Worm (Caenorhabditis elegans) whole organism, L4 larva: ENCODE data around the gene R11D1.4.

Experiments
- F10B5.3 ChIP-seq: sonication (generic microtip); optimal IDR thresholded peaks from 2 replicates; lab custom pipeline; 2016; ENCODE audit warnings: mild to moderate bottlenecking, missing genetic modification characterization, missing compliant biosample characterization
- F26F4.8 ChIP-seq: fragments of 200-800 bp; sonication (Bioruptor generic); conservative IDR thresholded peaks from 2 replicates; pipeline ENCODE4 v1.3.6; 2022; ENCODE audit warnings: missing genetic modification characterization, missing compliant biosample characterization
- T20F7.1 ChIP-seq: fragments of 200-800 bp; sonication (Bioruptor generic); optimal IDR thresholded peaks from 2 replicates; lab custom pipeline; 2018; ENCODE audit warnings: mild to moderate bottlenecking, missing genetic modification characterization, missing compliant biosample characterization
- Y48G9A.11 ChIP-seq: fragments of 200-800 bp; sonication (Bioruptor generic); IDR thresholded peaks from 2 replicates; pipeline ENCODE4 v1.3.6; 2022; ENCODE audit warnings: missing genetic modification reagents, missing genetic modification characterization, missing compliant biosample characterization
- Y75B8A.6 ChIP-seq: fragments of 200-800 bp; sonication (Bioruptor generic); IDR thresholded peaks from 2 replicates; pipeline ENCODE4 v1.3.6; 2022; ENCODE audit warnings: missing genetic modification reagents, missing genetic modification characterization, missing compliant biosample characterization
- ZK337.2 ChIP-seq: fragments of 200-800 bp; sonication (Bioruptor generic); IDR thresholded peaks from 2 replicates; pipeline ENCODE4 v1.3.6; 2022; ENCODE audit warnings: missing genetic modification reagents, missing genetic modification characterization, missing compliant biosample characterization
- aly-2 ChIP-seq: sonication (generic microtip); optimal IDR thresholded peaks from 2 replicates; lab custom pipeline; 2018; ENCODE audit warnings: missing biosample characterization, missing genetic modification characterization
- ama-1 ChIP-seq: fragments of 150-350 bp; optimal IDR thresholded peaks from 2 replicates; lab custom pipeline; 2014; ENCODE audit warnings: inconsistent platforms, mixed read lengths
- ceh-28 ChIP-seq: fragments of 150-350 bp; optimal IDR thresholded peaks from 2 replicates; lab custom pipeline; 2014; ENCODE audit warnings: missing biosample characterization, missing genetic modification reagents, missing genetic modification characterization
- ceh-82 ChIP-seq: sonication (generic microtip); optimal IDR thresholded peaks from 2 replicates; lab custom pipeline; 2017; ENCODE audit warnings: missing biosample characterization, missing genetic modification characterization
- ces-1 ChIP-seq: fragments of 150-350 bp; sonication (generic microtip); optimal IDR thresholded peaks from 4 replicates; lab custom pipeline; 2014; ENCODE audit warnings: missing biosample characterization, missing genetic modification reagents, missing genetic modification characterization
- cey-2 ChIP-seq: sonication (generic microtip); optimal IDR thresholded peaks from 3 replicates; lab custom pipeline; 2017; ENCODE audit warnings: missing genetic modification characterization, mild to moderate bottlenecking, missing compliant biosample characterization, antibody characterized with exemption, borderline replicate concordance; ENCODE audit not compliant: insufficient read depth
- daf-12 ChIP-seq: fragments of 150-350 bp; optimal IDR thresholded peaks from 2 replicates; lab custom pipeline; 2014; ENCODE audit warnings: missing biosample characterization, missing genetic modification reagents, missing genetic modification characterization
- daf-19 ChIP-seq: fragments of 200-800 bp; sonication (Bioruptor generic); conservative IDR thresholded peaks from 2 replicates; pipeline ENCODE4 v1.3.6; 2022; ENCODE audit warnings: missing genetic modification characterization, missing compliant biosample characterization
- dmd-9 ChIP-seq: fragments of 200-800 bp; sonication (Bioruptor generic); IDR thresholded peaks from 2 replicates; pipeline ENCODE4 v1.3.6; 2022; ENCODE audit warnings: missing genetic modification reagents, missing genetic modification characterization, missing compliant biosample characterization
- dve-1 ChIP-seq: sonication (generic microtip); optimal IDR thresholded peaks from 2 replicates; lab custom pipeline; 2017; ENCODE audit warnings: antibody characterized with exemption, mild to moderate bottlenecking, missing genetic modification characterization, missing compliant biosample characterization; ENCODE audit not compliant: insufficient read depth
- fkh-10 ChIP-seq: fragments of 150-350 bp; optimal IDR thresholded peaks from 2 replicates; lab custom pipeline; 2014; ENCODE audit warnings: missing biosample characterization, missing genetic modification reagents, missing genetic modification characterization
- fos-1 ChIP-seq: fragments of 150-350 bp; optimal IDR thresholded peaks from 2 replicates; lab custom pipeline; 2014; ENCODE audit warnings: missing biosample characterization, missing genetic modification characterization
- gei-8 ChIP-seq: fragments of 200-800 bp; sonication (Bioruptor generic); optimal IDR thresholded peaks from 2 replicates; lab custom pipeline; 2018; ENCODE audit warnings: mild to moderate bottlenecking, missing genetic modification characterization, missing compliant biosample characterization
- hlh-11 ChIP-seq: fragments of 200-800 bp; sonication (Bioruptor generic); optimal IDR thresholded peaks from 2 replicates; lab custom pipeline; 2018; ENCODE audit warnings: mild to moderate bottlenecking, missing genetic modification characterization, missing compliant biosample characterization
- lin-1 ChIP-seq: fragments of 200-800 bp; sonication (Bioruptor generic); IDR thresholded peaks from 2 replicates; pipeline ENCODE4 v1.3.6; 2022; ENCODE audit warnings: missing genetic modification reagents, missing genetic modification characterization, missing compliant biosample characterization
- lin-15B ChIP-seq: fragments of 150-350 bp; sonication (generic microtip); optimal IDR thresholded peaks from 3 replicates; lab custom pipeline; 2014; ENCODE audit warnings: missing biosample characterization, missing genetic modification characterization
- lin-38 ChIP-seq: fragments of 200-800 bp; sonication (Bioruptor generic); IDR thresholded peaks from 2 replicates; pipeline ENCODE4 v1.3.6; 2022; ENCODE audit warnings: missing genetic modification reagents, missing genetic modification characterization, missing compliant biosample characterization
- lin-39 ChIP-seq: fragments of 150-350 bp; optimal IDR thresholded peaks from 2 replicates; lab custom pipeline; 2014; ENCODE audit warnings: missing biosample characterization, missing genetic modification reagents, missing genetic modification characterization
- mxl-2 ChIP-seq: fragments of 200-800 bp; sonication (Bioruptor generic); conservative IDR thresholded peaks from 2 replicates; pipeline ENCODE4 v1.3.6; 2022; ENCODE audit warnings: missing genetic modification reagents, missing genetic modification characterization, missing compliant biosample characterization
- mxl-3 ChIP-seq: fragments of 200-800 bp; sonication (Bioruptor generic); optimal IDR thresholded peaks from 2 replicates; lab custom pipeline; 2018; ENCODE audit warnings: mild to moderate bottlenecking, missing genetic modification characterization, missing compliant biosample characterization
- nhr-237 ChIP-seq: sonication (generic microtip); optimal IDR thresholded peaks from 2 replicates; lab custom pipeline; 2017; ENCODE audit warnings: missing biosample characterization, missing genetic modification characterization
- nhr-25 ChIP-seq: sonication (generic microtip); optimal IDR thresholded peaks from 2 replicates; lab custom pipeline; 2017; ENCODE audit warnings: missing genetic modification characterization, mild to moderate bottlenecking, missing compliant biosample characterization, antibody characterized with exemption, moderate library complexity, borderline replicate concordance; ENCODE audit not compliant: insufficient read depth
- nhr-41 ChIP-seq: fragments of 200-800 bp; sonication (Bioruptor generic); IDR thresholded peaks from 2 replicates; pipeline ENCODE4 v1.3.6; 2022; ENCODE audit warnings: missing genetic modification reagents, missing genetic modification characterization, missing compliant biosample characterization
- nhr-48 ChIP-seq: sonication (generic microtip); optimal IDR thresholded peaks from 2 replicates; lab custom pipeline; 2016; ENCODE audit warnings: mild to moderate bottlenecking, missing genetic modification characterization, missing compliant biosample characterization
- rbr-2 ChIP-seq: sonication (generic microtip); optimal IDR thresholded peaks from 2 replicates; lab custom pipeline; 2016; ENCODE audit warnings: missing genotype, missing genetic modification characterization, missing compliant biosample characterization
- saeg-2 ChIP-seq: fragments of 200-800 bp; sonication (Bioruptor generic); IDR thresholded peaks from 2 replicates; pipeline ENCODE4 v1.3.6; 2022; ENCODE audit warnings: missing genetic modification reagents, missing genetic modification characterization, missing compliant biosample characterization
- skn-1 ChIP-seq: fragments of 150-350 bp; optimal IDR thresholded peaks from 2 replicates; lab custom pipeline; 2014; ENCODE audit warnings: missing biosample characterization, missing genetic modification characterization
- snpc-1.2 ChIP-seq: fragments of 200-800 bp; sonication (Bioruptor generic); IDR thresholded peaks from 2 replicates; pipeline ENCODE4 v1.3.6; 2022; ENCODE audit warnings: missing genetic modification reagents, missing genetic modification characterization, missing compliant biosample characterization
- snpc-4 ChIP-seq: fragments of 150-350 bp; optimal IDR thresholded peaks from 2 replicates; lab custom pipeline; 2014; ENCODE audit warnings: missing biosample characterization, missing genetic modification characterization
- unc-39 ChIP-seq: sonication (generic microtip); optimal IDR thresholded peaks from 2 replicates; lab custom pipeline; 2017; ENCODE audit warnings: missing biosample characterization, missing genetic modification characterization
- zag-1 ChIP-seq: fragments of 150-350 bp; optimal IDR thresholded peaks from 2 replicates; lab custom pipeline; 2014; ENCODE audit warnings: missing biosample characterization, missing genetic modification characterization
- ztf-11 ChIP-seq: fragments of 150-350 bp; optimal IDR thresholded peaks from 2 replicates; lab custom pipeline; 2014; ENCODE audit warnings: missing biosample characterization, missing genetic modification characterization

R11D1.4 gene

DNA sequence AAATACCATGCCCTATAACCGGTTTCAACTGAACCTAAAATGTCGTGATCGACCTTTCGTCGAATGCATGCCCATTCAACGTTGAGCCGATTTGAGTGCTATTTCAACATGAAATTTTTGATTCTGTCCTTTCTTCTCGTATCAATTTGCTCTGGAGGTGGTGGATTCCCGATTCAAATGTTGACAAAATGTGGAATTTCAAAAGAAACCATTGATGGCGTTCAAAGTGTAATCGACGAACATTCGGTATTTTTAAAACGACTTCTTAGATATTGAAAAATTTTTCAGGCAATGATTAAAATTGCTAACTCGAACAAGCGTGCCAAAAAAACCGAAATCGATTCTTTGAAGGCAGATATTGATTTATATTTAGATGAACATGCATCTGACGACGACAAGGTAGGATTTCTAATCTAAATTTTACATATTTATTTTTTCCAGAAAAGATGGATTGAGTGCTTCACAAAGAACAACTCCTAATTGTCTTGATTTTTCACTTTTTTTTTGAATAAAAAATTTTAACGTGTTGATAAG, 13.2 kb upstream of the R11D1.4 start, which contains the start of gene R11D1.13:
R11D1.13 (plus strand) TSS at position 51 of the 534 bp plus-strand sequence.
- TF ChIP-seq snpc-4 (tag; lab: Kevin White, UChicago) (no peak), fos-1 (no peak), Y48G9A.11 (GFP tag; lab: Robert Waterston, UW) (peak; percentile 31; the same call in 1 of the 2 replicates), snpc-1.2 (GFP tag; lab: Robert Waterston, UW) (no peak), daf-19 (GFP tag; lab: Robert Waterston, UW) (0 out of 2 replicates have a peak, but pooled peaks have one; percentile 46), ceh-82 (no peak), lin-38 (GFP tag; lab: Robert Waterston, UW) (peak; percentile 36; the same call in 1 of the 2 replicates)

ce11 chrV:12725893-12726292, 11.9 kb upstream of the R11D1.4 start, which contains the start of gene R11D1.12:
R11D1.12 (minus strand) TSS chrV:12725993.
- no peak for TF ChIP-seq ceh-82
- no peak for TF ChIP-seq nhr-25 (tag; lab: Kevin White, UChicago)
- TF ChIP-seq mxl-2 (GFP tag; lab: Robert Waterston, UW), result no peak
- TF ChIP-seq ceh-28 (tag; lab: Kevin White, UChicago), result no peak
- no peak for TF ChIP-seq nhr-48
- no peak for TF ChIP-seq lin-15B
- TF ChIP-seq T20F7.1 (GFP tag; lab: Kevin White, UChicago), result no peak
- no peak for TF ChIP-seq ces-1 (GFP tag; lab: Kevin White, UChicago)
- TF ChIP-seq fkh-10 (GFP tag; lab: Kevin White, UChicago), result no peak
- no peak for TF ChIP-seq cey-2 (tag; lab: Kevin White, UChicago)
- TF ChIP-seq Y75B8A.6 (GFP tag; lab: Robert Waterston, UW), result no peak
- TF ChIP-seq lin-39, result no peak
- TF ChIP-seq aly-2 (tag; lab: Kevin White, UChicago), result no peak
- no peak for TF ChIP-seq dmd-9 (GFP tag; lab: Robert Waterston, UW)
- TF ChIP-seq zag-1 (tag; lab: Kevin White, UChicago), result no peak
- TF ChIP-seq saeg-2, result no peak
- no peak for TF ChIP-seq ZK337.2 (GFP tag; lab: Robert Waterston, UW)
- TF ChIP-seq F26F4.8 (GFP tag; lab: Robert Waterston, UW), result no peak
- TF ChIP-seq ama-1 (lab: Kevin White, UChicago), result no peak
- no peak for TF ChIP-seq nhr-237 (tag; lab: Kevin White, UChicago)
- TF ChIP-seq, all 104 proteins: peak for 0

ce11 chrV:12719713-12720112, 5.7 kb upstream of the R11D1.4 start, which contains the start of gene R11D1.7:
R11D1.7 (plus strand) TSS chrV:12720013.
- no peak for TF ChIP-seq F10B5.3 (tag; lab: Kevin White, UChicago)
- TF ChIP-seq dve-1 (tag; lab: Kevin White, UChicago), result no peak
- TF ChIP-seq hlh-11, result no peak
- TF ChIP-seq snpc-4 (tag; lab: Kevin White, UChicago), result no peak
- TF ChIP-seq gei-8, result no peak
- TF ChIP-seq mxl-3, result no peak
- no peak for TF ChIP-seq unc-39 (tag; lab: Kevin White, UChicago)
- TF ChIP-seq nhr-41 (GFP tag; lab: Robert Waterston, UW), result no peak
- no peak for TF ChIP-seq skn-1 (tag; lab: Kevin White, UChicago)
- TF ChIP-seq ztf-11 (tag; lab: Kevin White, UChicago), result no peak
- TF ChIP-seq snpc-1.2 (GFP tag; lab: Robert Waterston, UW), result no peak
- TF ChIP-seq rbr-2, result no peak
- TF ChIP-seq lin-1 (GFP tag; lab: Robert Waterston, UW), result no peak
- no peak for TF ChIP-seq nhr-48
- TF ChIP-seq Y48G9A.11 (GFP tag; lab: Robert Waterston, UW), result no peak
- no peak for TF ChIP-seq daf-12 (tag; lab: Kevin White, UChicago)
- TF ChIP-seq, all 104 proteins: peak for 0
